Worm (Caenorhabditis elegans) whole organism, L2 larva: ENCODE data around the gene gplb-1.

Source experiments
- ZK546.5 ChIP-seq: sonication (generic microtip); optimal IDR thresholded peaks from 2 replicates; lab custom pipeline; 2017; ENCODE audit warnings: missing biosample characterization, missing genetic modification characterization
- elt-3 ChIP-seq: sonication (generic microtip); optimal IDR thresholded peaks from 2 replicates; lab custom pipeline; 2017; ENCODE audit warnings: missing biosample characterization, missing genetic modification characterization
- fos-1 ChIP-seq: fragments of 150-350 bp; optimal IDR thresholded peaks from 2 replicates; lab custom pipeline; 2014; ENCODE audit warnings: missing biosample characterization, missing genetic modification characterization
- nhr-6 ChIP-seq: fragments of 150-350 bp; optimal IDR thresholded peaks from 2 replicates; lab custom pipeline; 2014; ENCODE audit warnings: missing biosample characterization, missing genetic modification characterization
- unc-62 ChIP-seq: fragments of 150-350 bp; optimal IDR thresholded peaks from 2 replicates; lab custom pipeline; 2014; ENCODE audit warnings: missing biosample characterization, missing genetic modification reagents, missing genetic modification characterization

- TF ChIP-seq unc-62 (GFP tag; lab: Kevin White, UChicago) (no peak), fos-1 (no peak), elt-3 (tag; lab: Kevin White, UChicago) (no peak), nhr-6 (tag; lab: Kevin White, UChicago) (no peak), ZK546.5 (tag; lab: Kevin White, UChicago) (no peak)
Measured at ce11 chrV:8437358-8437757, 33.7 kb downstream of the gplb-1 start.
